Fruit fly (Drosophila melanogaster): ENCODE measurements around the gene gdl-ORF39.

gdl-ORF39 gene

DNA sequence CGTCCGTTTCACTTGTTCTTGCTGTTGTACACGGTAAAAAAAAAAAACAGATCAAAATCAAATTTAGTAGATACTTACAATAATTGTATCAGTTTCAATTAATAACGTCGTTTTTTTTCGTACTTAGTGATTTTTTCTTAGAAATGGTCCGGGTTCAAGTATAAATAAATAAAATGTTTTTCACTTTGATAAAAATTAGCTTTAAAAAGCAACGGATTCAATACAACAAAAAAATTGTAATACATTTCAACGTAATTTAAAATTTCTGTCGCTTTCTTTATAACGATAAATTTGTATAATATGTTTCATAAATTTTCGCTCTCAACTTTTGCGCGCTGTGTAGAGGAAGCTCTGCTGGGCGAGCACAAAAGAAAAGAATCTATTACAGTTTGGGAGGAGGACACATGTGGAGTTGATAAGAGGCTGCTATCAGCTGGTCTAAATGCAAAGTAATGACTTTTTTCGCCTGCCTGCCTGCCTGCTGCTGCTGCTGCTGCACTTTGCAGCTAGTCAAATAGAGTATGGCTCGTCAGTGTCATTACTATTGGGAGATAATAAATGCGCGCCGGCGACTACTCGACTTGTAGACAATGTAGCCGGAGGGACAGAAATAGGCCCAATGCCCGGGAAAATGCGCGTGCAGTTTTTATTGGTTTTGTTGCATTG lies 28.8 kb downstream of the gdl-ORF39 start (continued):
- TF ChIP-seq esg (GFP tag; conservative IDR thresholded peaks at IDR 0.05) (peak; percentile 46), E2f1 (GFP tag; IDR thresholded peaks at IDR 0.05) (no peak; the same call in 1 of the 2 replicates), tap (tag; optimal IDR thresholded peaks at IDR 0.05) (peak; percentile 33), shn (GFP tag; optimal IDR thresholded peaks at IDR 0.05) (peak; percentile 49), CG42726 (GFP tag; IDR thresholded peaks at IDR 0.05; ENCODE audit: partially characterized antibody) (no peak), wor (GFP tag; IDR thresholded peaks at IDR 0.05) (no peak), fd96Cb (tag; optimal IDR thresholded peaks at IDR 0.05) (peak; percentile 72), CG15514 (GFP tag; optimal IDR thresholded peaks at IDR 0.05) (peak; percentile 14), sima (GFP tag; optimal IDR thresholded peaks at IDR 0.05) (no peak), cad (GFP tag; optimal IDR thresholded peaks at IDR 0.05) (no peak), CG13296 (GFP tag; optimal IDR thresholded peaks at IDR 0.05) (peak; percentile 62), fd102C (GFP tag; optimal IDR thresholded peaks at IDR 0.05) (no peak), CG1792 (GFP tag; optimal IDR thresholded peaks at IDR 0.05) (no peak), lmd (GFP tag; IDR thresholded peaks at IDR 0.05) (peak; percentile 67), CG15073 (GFP tag; optimal IDR thresholded peaks at IDR 0.05) (no peak), CG11456 (GFP tag; IDR thresholded peaks at IDR 0.05) (no peak), Scr (GFP tag; IDR thresholded peaks at IDR 0.05; ENCODE audit: partially characterized antibody) (no peak), CG12299 (tag; optimal IDR thresholded peaks at IDR 0.05) (no peak), CG8281 (tag; optimal IDR thresholded peaks at IDR 0.05) (peak; percentile 49), Hsf (GFP tag; optimal IDR thresholded peaks at IDR 0.05) (peak; percentile 67), vnd (GFP tag; IDR thresholded peaks at IDR 0.05; ENCODE audit: partially characterized antibody) (no peak), CTCF (GFP tag; optimal IDR thresholded peaks at IDR 0.05) (peak; percentile 15), D19A (tag; optimal IDR thresholded peaks at IDR 0.05) (peak; percentile 58), zfh1 (GFP tag; IDR thresholded peaks at IDR 0.05) (no peak), chn (GFP tag; optimal IDR thresholded peaks at IDR 0.05) (peak; percentile 19), CG11723 (GFP tag; optimal IDR thresholded peaks at IDR 0.05) (peak; percentile 15), Spps (tag; optimal IDR thresholded peaks at IDR 0.05) (peak; percentile 35), hkb (optimal IDR thresholded peaks at IDR 0.05) (no peak), hkb (GFP tag; IDR thresholded peaks at IDR 0.05) (0 out of 2 replicates have a peak, but pooled peaks have one; percentile 54), CG9876 (GFP tag; optimal IDR thresholded peaks at IDR 0.05) (no peak), Rfx (GFP tag; IDR thresholded peaks at IDR 0.05) (peak; percentile 59), CG5180 (GFP tag; optimal IDR thresholded peaks at IDR 0.05) (peak; percentile 55), Dfd (GFP tag; optimal IDR thresholded peaks at IDR 0.05) (no peak), unpg (GFP tag; optimal IDR thresholded peaks at IDR 0.05) (peak; percentile 75), grau (tag; optimal IDR thresholded peaks at IDR 0.05) (peak; percentile 78), CG2712 (tag; optimal IDR thresholded peaks at IDR 0.05) (peak; percentile 80), Meics (GFP tag; optimal IDR thresholded peaks at IDR 0.05) (peak; percentile 66), sob (GFP tag; IDR thresholded peaks at IDR 0.05) (peak; percentile 52; the same call in 1 of the 2 replicates), CG13624 (GFP tag; optimal IDR thresholded peaks at IDR 0.05) (peak; percentile 24), btn (GFP tag; optimal IDR thresholded peaks at IDR 0.05) (peak; percentile 1), CG18764 (GFP tag; optimal IDR thresholded peaks at IDR 0.05) (no peak), sqz (GFP tag; optimal IDR thresholded peaks at IDR 0.05) (peak; percentile 32), MESR4 (GFP tag; optimal IDR thresholded peaks at IDR 0.05) (no peak), CG17385 (GFP tag; optimal IDR thresholded peaks at IDR 0.05) (peak; percentile 63), HLH3B (GFP tag; IDR thresholded peaks at IDR 0.05) (peak; percentile 23; the same call in 1 of the 2 replicates), E2f2 (GFP tag; IDR thresholded peaks at IDR 0.05) (no peak), CG4424 (GFP tag; optimal IDR thresholded peaks at IDR 0.05) (peak; percentile 77), CG1233 (GFP tag; optimal IDR thresholded peaks at IDR 0.05) (peak; percentile 50), Sry-δ (GFP tag; optimal IDR thresholded peaks at IDR 0.05) (peak; percentile 9), CG30020 (tag; optimal IDR thresholded peaks at IDR 0.05) (no peak), CG4404 (GFP tag; IDR thresholded peaks at IDR 0.05) (peak; percentile 50)

All from whole organism, embryonic.